Worm (Caenorhabditis elegans): ENCODE results near the gene C50E10.1.

C50E10.1 gene

DNA sequence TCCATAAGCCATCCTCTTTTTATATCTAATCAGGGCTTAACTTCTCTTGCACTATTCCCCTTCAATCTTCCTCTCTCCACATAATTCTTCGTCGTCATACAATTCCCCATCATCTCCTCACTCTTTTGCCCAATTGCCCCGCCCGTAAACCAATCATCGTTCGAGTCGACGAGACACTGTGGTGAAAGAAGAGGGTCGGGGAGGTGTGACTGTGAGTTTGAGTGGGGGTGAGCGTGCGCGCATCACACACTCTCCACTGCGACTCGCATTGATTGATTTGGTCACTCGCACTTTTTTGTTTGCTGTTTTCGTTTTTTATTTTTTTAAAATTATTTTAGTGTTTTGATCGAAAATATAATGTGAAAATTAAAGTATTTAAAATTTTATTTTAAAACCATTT lies 36.9 kb upstream of the C50E10.1 start (continued):
- TF ChIP-seq alr-1 (tag; optimal IDR thresholded peaks at IDR 0.05) (no peak), sma-9 (GFP tag; optimal IDR thresholded peaks at IDR 0.05) (no peak), sma-9 (tag; optimal IDR thresholded peaks at IDR 0.05) (no peak), F13H6.1 (tag; optimal IDR thresholded peaks at IDR 0.05) (peak; percentile 52), mdl-1 (tag; optimal IDR thresholded peaks at IDR 0.05) (no peak), lin-13 (GFP tag; optimal IDR thresholded peaks at IDR 0.05) (peak; percentile 69), nhr-25 (tag; optimal IDR thresholded peaks at IDR 0.05) (peak; percentile 80), mab-5 (tag; optimal IDR thresholded peaks at IDR 0.05) (peak; percentile 62), blmp-1 (tag; optimal IDR thresholded peaks at IDR 0.05; ENCODE audit: insufficient read depth) (peak; percentile 4), nhr-10 (tag; optimal IDR thresholded peaks at IDR 0.05) (no peak), gmeb-1 (tag; optimal IDR thresholded peaks at IDR 0.05) (peak; percentile 69), fos-1 (tag; optimal IDR thresholded peaks at IDR 0.05) (peak; percentile 71), nhr-12 (tag; optimal IDR thresholded peaks at IDR 0.05) (no peak), snpc-4 (tag; optimal IDR thresholded peaks at IDR 0.05) (peak; percentile 56), Y55F3AM.14 (GFP tag; optimal IDR thresholded peaks at IDR 0.05) (no peak)

DNA sequence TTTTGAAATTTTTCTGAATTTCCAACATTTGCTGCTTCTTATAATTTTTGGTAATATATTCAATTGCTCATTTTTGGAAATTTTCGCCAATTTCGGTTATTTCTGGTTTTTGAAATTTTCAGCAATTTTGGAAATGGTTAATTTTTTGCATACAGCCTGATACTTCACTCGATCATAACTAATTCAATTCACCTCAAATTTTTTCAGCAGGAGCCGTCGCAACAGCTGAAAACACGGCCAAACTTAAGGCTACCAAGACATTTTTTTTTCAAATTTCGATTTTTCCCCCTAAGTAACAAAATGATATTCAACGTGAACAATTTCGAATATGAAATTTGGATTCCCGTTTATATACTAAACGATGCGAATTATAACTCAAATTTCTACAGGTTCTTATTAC lies 33.2 kb upstream of the C50E10.1 start, which contains the start of gene sre-52:
TSS of gene sre-52 (plus strand) at position 301 of the 400 bp plus-strand sequence.
- TF ChIP-seq sma-9 (GFP tag; optimal IDR thresholded peaks at IDR 0.05), result no peak
- no peak for TF ChIP-seq sma-9 (tag; optimal IDR thresholded peaks at IDR 0.05)
- no peak for TF ChIP-seq nhr-21 (tag; optimal IDR thresholded peaks at IDR 0.05)
- TF ChIP-seq sma-3 (GFP tag; optimal IDR thresholded peaks at IDR 0.05), result no peak
- no peak for TF ChIP-seq peb-1 (tag; optimal IDR thresholded peaks at IDR 0.05)
- no peak for TF ChIP-seq nhr-25 (tag; optimal IDR thresholded peaks at IDR 0.05)
- no peak for TF ChIP-seq lin-13 (GFP tag; optimal IDR thresholded peaks at IDR 0.05)

DNA sequence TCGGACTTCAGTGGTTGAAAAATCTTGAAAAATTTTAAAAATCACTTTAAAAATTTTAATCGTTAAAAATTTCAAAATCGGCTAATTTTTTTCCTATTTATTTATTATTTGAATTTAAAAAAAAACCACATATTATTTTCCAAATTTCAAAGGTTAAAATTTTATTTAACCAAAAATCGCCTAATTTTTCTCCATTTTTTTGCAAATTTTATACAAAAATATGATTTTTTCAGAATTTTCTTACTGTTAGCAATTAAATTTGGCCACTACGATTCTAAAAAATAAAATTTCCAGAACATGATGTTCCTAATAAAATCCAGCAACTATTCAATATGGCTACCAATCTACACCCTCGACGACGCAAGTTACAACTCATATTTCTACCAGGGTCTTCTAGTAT lies 30.4 kb upstream of the C50E10.1 start, which contains the start of gene sre-54:
TSS of gene sre-54 (plus strand) at position 301 of the 400 bp plus-strand sequence.
- TF ChIP-seq fos-1 (tag; optimal IDR thresholded peaks at IDR 0.05), result no peak
- no peak for TF ChIP-seq nhr-237 (tag; optimal IDR thresholded peaks at IDR 0.05)
- TF ChIP-seq ceh-82 (tag; optimal IDR thresholded peaks at IDR 0.05), result no peak
- TF ChIP-seq snpc-4 (tag; optimal IDR thresholded peaks at IDR 0.05), result no peak
- no peak for TF ChIP-seq unc-55 (GFP tag; optimal IDR thresholded peaks at IDR 0.05)
- no peak for TF ChIP-seq sma-9 (GFP tag; optimal IDR thresholded peaks at IDR 0.05)
- no peak for TF ChIP-seq sma-9 (tag; optimal IDR thresholded peaks at IDR 0.05)
- TF ChIP-seq peb-1 (tag; optimal IDR thresholded peaks at IDR 0.05), result no peak
- no peak for TF ChIP-seq Y55F3AM.14 (GFP tag; optimal IDR thresholded peaks at IDR 0.05)
- TF ChIP-seq lin-13 (GFP tag; optimal IDR thresholded peaks at IDR 0.05), result no peak
- no peak for TF ChIP-seq mbf-1 (tag; optimal IDR thresholded peaks at IDR 0.05)
- TF ChIP-seq zag-1 (tag; optimal IDR thresholded peaks at IDR 0.05), result no peak
- TF ChIP-seq lin-11 (tag; optimal IDR thresholded peaks at IDR 0.05), result no peak
- TF ChIP-seq sma-3 (GFP tag; optimal IDR thresholded peaks at IDR 0.05), result no peak
- TF ChIP-seq nhr-12 (tag; optimal IDR thresholded peaks at IDR 0.05), result no peak

DNA sequence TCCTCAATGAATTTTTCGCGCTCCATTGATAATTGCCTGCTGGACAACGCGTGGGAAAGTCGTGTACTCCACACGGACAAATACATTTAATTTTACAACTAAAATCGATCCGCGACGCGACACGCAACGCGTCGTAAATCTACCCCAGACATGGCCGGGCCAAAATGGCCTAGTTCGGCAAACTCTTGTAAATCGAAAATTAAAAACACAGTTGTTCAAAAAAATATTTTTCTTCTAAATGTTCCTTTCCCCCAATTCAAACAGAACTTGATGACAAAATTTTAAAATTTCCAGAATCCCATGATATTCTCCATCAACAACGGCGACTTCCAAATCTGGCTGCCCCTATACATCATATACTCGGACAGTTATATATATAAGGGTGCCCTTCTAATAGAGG lies 26.7 kb upstream of the C50E10.1 start, which contains the start of gene sre-55:
TSS of gene sre-55 (plus strand) at position 301 of the 400 bp plus-strand sequence.
- TF ChIP-seq nhr-77 (tag; optimal IDR thresholded peaks at IDR 0.05), result no peak
- no peak for TF ChIP-seq lin-39 (tag; optimal IDR thresholded peaks at IDR 0.05)
- no peak for TF ChIP-seq lin-11 (tag; optimal IDR thresholded peaks at IDR 0.05)
- TF ChIP-seq C34F6.9 (tag; optimal IDR thresholded peaks at IDR 0.05), result no peak
- no peak for TF ChIP-seq nhr-25 (tag; optimal IDR thresholded peaks at IDR 0.05)
- no peak for TF ChIP-seq nhr-129 (tag; optimal IDR thresholded peaks at IDR 0.05)
- TF ChIP-seq nhr-10 (tag; optimal IDR thresholded peaks at IDR 0.05), result no peak
- TF ChIP-seq nhr-23 (tag; optimal IDR thresholded peaks at IDR 0.05), result no peak
- TF ChIP-seq blmp-1 (tag; optimal IDR thresholded peaks at IDR 0.05; ENCODE audit: insufficient read depth), result no peak
- TF ChIP-seq ceh-16 (tag; optimal IDR thresholded peaks at IDR 0.05), result no peak
- TF ChIP-seq zag-1 (tag; optimal IDR thresholded peaks at IDR 0.05), result no peak
- no peak for TF ChIP-seq skn-1 (tag; optimal IDR thresholded peaks at IDR 0.05)
- no peak for TF ChIP-seq lsy-2 (tag; optimal IDR thresholded peaks at IDR 0.05)
- TF ChIP-seq ZK546.5 (tag; optimal IDR thresholded peaks at IDR 0.05), result no peak
- TF ChIP-seq sma-9 (GFP tag; optimal IDR thresholded peaks at IDR 0.05), result no peak
- no peak for TF ChIP-seq sma-9 (tag; optimal IDR thresholded peaks at IDR 0.05)
- no peak for TF ChIP-seq lin-13 (GFP tag; optimal IDR thresholded peaks at IDR 0.05)
- TF ChIP-seq nhr-11 (tag; optimal IDR thresholded peaks at IDR 0.05), result no peak
- TF ChIP-seq mdl-1 (tag; optimal IDR thresholded peaks at IDR 0.05), result no peak
- TF ChIP-seq elt-1 (tag; optimal IDR thresholded peaks at IDR 0.05), result no peak
- TF ChIP-seq R02D3.7 (tag; optimal IDR thresholded peaks at IDR 0.05), result no peak

Measured in whole organism, L2 larva.